Comparison of ENCODE assay signal across 5 fruit fly cellular contexts in genomic region chrX:5915752-5916493, dm6.
A peak's percentile ranks its signal among the peaks of the same experiment; 100 is the strongest.
TF ChIP-seq lines count a peak whose summit lies in the region.

No protein-coding gene starts in this region.

- peak; percentile 77 for TF ChIP-seq CTCF in whole organism, embryonic (GFP tag; optimal IDR thresholded peaks at IDR 0.05; lab: Kevin White, UChicago)

TF ChIP-seq in whole organism, adult, 20 proteins besides CTCF, POLR2A, EP300 and RAD21:
- TF ChIP-seq bab1 (GFP tag; optimal IDR thresholded peaks at IDR 0.05; lab: Kevin White, UChicago) (peak; percentile 83), CG14711 (tag; optimal IDR thresholded peaks at IDR 0.05; lab: Kevin White, UChicago) (peak; percentile 40), Mnt (GFP tag; optimal IDR thresholded peaks at IDR 0.05; lab: Kevin White, UChicago) (peak; percentile 88), cic (GFP tag; optimal IDR thresholded peaks at IDR 0.05; lab: Kevin White, UChicago) (peak; percentile 6), pad (GFP tag; optimal IDR thresholded peaks at IDR 0.05; lab: Kevin White, UChicago) (no peak), cnc (optimal IDR thresholded peaks at IDR 0.05; lab: Kevin White, UChicago) (no peak)

TF ChIP-seq in whole organism, embryonic, 481 proteins besides CTCF, POLR2A, EP300 and RAD21 (continues in another document):
- TF ChIP-seq CG1603 (tag; optimal IDR thresholded peaks at IDR 0.05; lab: Kevin White, UChicago) (no peak), amos (GFP tag; IDR thresholded peaks at IDR 0.05; lab: Robert Waterston, UW; ENCODE audit: partially characterized antibody) (peak; percentile 63; the same call in 1 of the 2 replicates), mirr (GFP tag; optimal IDR thresholded peaks at IDR 0.05; lab: Kevin White, UChicago) (no peak), Vsx1 (GFP tag; optimal IDR thresholded peaks at IDR 0.05; lab: Kevin White, UChicago) (peak; percentile 72), nerfin-2 (GFP tag; IDR thresholded peaks at IDR 0.05; lab: Robert Waterston, UW; ENCODE audit: partially characterized antibody) (0 out of 2 replicates have a peak, but pooled peaks have one; percentile 24), Nf-YC (tag; optimal IDR thresholded peaks at IDR 0.05; lab: Kevin White, UChicago) (no peak), CG4854 (GFP tag; optimal IDR thresholded peaks at IDR 0.05; lab: Kevin White, UChicago) (no peak), pita (GFP tag; optimal IDR thresholded peaks at IDR 0.05; lab: Kevin White, UChicago) (peak; percentile 33), CG30403 (GFP tag; optimal IDR thresholded peaks at IDR 0.05; lab: Kevin White, UChicago) (no peak), Nf-YA (GFP tag; IDR thresholded peaks at IDR 0.05; lab: Robert Waterston, UW) (no peak), dm (GFP tag; optimal IDR thresholded peaks at IDR 0.05; lab: Kevin White, UChicago) (no peak), Scr (GFP tag; IDR thresholded peaks at IDR 0.05; lab: Robert Waterston, UW; ENCODE audit: partially characterized antibody) (0 out of 2 replicates have a peak, but pooled peaks have one; percentile 21), ewg (GFP tag; optimal IDR thresholded peaks at IDR 0.05; lab: Kevin White, UChicago) (no peak), Ravus (GFP tag; IDR thresholded peaks at IDR 0.05; lab: Robert Waterston, UW) (no peak), zf30C (GFP tag; optimal IDR thresholded peaks at IDR 0.05; lab: Kevin White, UChicago) (no peak), Lpt (GFP tag; optimal IDR thresholded peaks at IDR 0.05; lab: Kevin White, UChicago) (no peak), mam (GFP tag; optimal IDR thresholded peaks at IDR 0.05; lab: Kevin White, UChicago) (no peak), Stat92E (GFP tag; optimal IDR thresholded peaks at IDR 0.05; lab: Kevin White, UChicago) (no peak), Doc2 (GFP tag; IDR thresholded peaks at IDR 0.05; lab: Robert Waterston, UW) (no peak), sens (GFP tag; lab: Kevin White, UChicago) (peak; percentile 11), CG10543 (GFP tag; optimal IDR thresholded peaks at IDR 0.05; lab: Kevin White, UChicago) (no peak)

TF ChIP-seq in whole organism, prepupa, 60 proteins besides CTCF, POLR2A, EP300 and RAD21 (continues in another document):
- TF ChIP-seq CG6792 (GFP tag; optimal IDR thresholded peaks at IDR 0.05; lab: Kevin White, UChicago) (peak; percentile 8), CG6163 (GFP tag; IDR thresholded peaks at IDR 0.05; lab: Robert Waterston, UW) (no peak), acj6 (GFP tag; optimal IDR thresholded peaks at IDR 0.05; lab: Kevin White, UChicago) (peak; percentile 13), Eip93F (GFP tag; optimal IDR thresholded peaks at IDR 0.05; lab: Kevin White, UChicago) (no peak), Ets96B (tag; optimal IDR thresholded peaks at IDR 0.05; lab: Kevin White, UChicago) (no peak), CG10631 (GFP tag; optimal IDR thresholded peaks at IDR 0.05; lab: Kevin White, UChicago) (peak; percentile 22), CG3919 (GFP tag; optimal IDR thresholded peaks at IDR 0.05; lab: Kevin White, UChicago) (peak; percentile 18), CG6808 (GFP tag; optimal IDR thresholded peaks at IDR 0.05; lab: Kevin White, UChicago) (peak; percentile 3), lz (GFP tag; optimal IDR thresholded peaks at IDR 0.05; lab: Kevin White, UChicago) (no peak), svp (GFP tag; lab: Kevin White, UChicago) (no peak), esn (GFP tag; optimal IDR thresholded peaks at IDR 0.05; lab: Kevin White, UChicago) (peak; percentile 13), Sox15 (GFP tag; optimal IDR thresholded peaks at IDR 0.05; lab: Kevin White, UChicago) (no peak), spab (GFP tag; optimal IDR thresholded peaks at IDR 0.05; lab: Kevin White, UChicago) (no peak), CG8632 (GFP tag; optimal IDR thresholded peaks at IDR 0.05; lab: Kevin White, UChicago) (peak; percentile 15), Hr4 (GFP tag; optimal IDR thresholded peaks at IDR 0.05; lab: Kevin White, UChicago) (no peak), dac (GFP tag; optimal IDR thresholded peaks at IDR 0.05; lab: Kevin White, UChicago) (no peak), fkh (GFP tag; optimal IDR thresholded peaks at IDR 0.05; lab: Kevin White, UChicago) (no peak), ss (GFP tag; optimal IDR thresholded peaks at IDR 0.05; lab: Kevin White, UChicago) (peak in 1 of 2 experiments; percentile 40), CG7368 (GFP tag; optimal IDR thresholded peaks at IDR 0.05; lab: Kevin White, UChicago) (no peak), Gug (GFP tag; IDR thresholded peaks at IDR 0.05; lab: Robert Waterston, UW) (no peak), CG6854 (GFP tag; optimal IDR thresholded peaks at IDR 0.05; lab: Kevin White, UChicago) (no peak), net (GFP tag; optimal IDR thresholded peaks at IDR 0.05; lab: Kevin White, UChicago) (peak; percentile 40), CG4318 (GFP tag; optimal IDR thresholded peaks at IDR 0.05; lab: Kevin White, UChicago) (no peak)

TF ChIP-seq in whole organism, pupa, 21 proteins besides CTCF, POLR2A, EP300 and RAD21:
- TF ChIP-seq Pif1B (GFP tag; optimal IDR thresholded peaks at IDR 0.05; lab: Kevin White, UChicago) (no peak), CG13204 (GFP tag; optimal IDR thresholded peaks at IDR 0.05; lab: Kevin White, UChicago) (no peak), CG32121 (GFP tag; IDR thresholded peaks at IDR 0.05; lab: Robert Waterston, UW) (0 out of 2 replicates have a peak, but pooled peaks have one; percentile 7), CG34367 (tag; optimal IDR thresholded peaks at IDR 0.05; lab: Kevin White, UChicago) (peak; percentile 5), Ets98B (GFP tag; IDR thresholded peaks at IDR 0.05; lab: Robert Waterston, UW) (peak; percentile 30; the same call in 1 of the 2 replicates), EcR (GFP tag; optimal IDR thresholded peaks at IDR 0.05; lab: Kevin White, UChicago) (no peak), D1 (tag; optimal IDR thresholded peaks at IDR 0.05; lab: Kevin White, UChicago) (no peak), gl (tag; optimal IDR thresholded peaks at IDR 0.05; lab: Kevin White, UChicago) (no peak), CG17806 (tag; optimal IDR thresholded peaks at IDR 0.05; lab: Kevin White, UChicago) (no peak), Pif1A (GFP tag; optimal IDR thresholded peaks at IDR 0.05; lab: Kevin White, UChicago) (no peak), fd96Ca (GFP tag; IDR thresholded peaks at IDR 0.05; lab: Robert Waterston, UW) (0 out of 3 replicates have a peak, but pooled peaks have one; percentile 51), CG12605 (GFP tag; IDR thresholded peaks at IDR 0.05; lab: Robert Waterston, UW) (no peak), Snoo (tag; optimal IDR thresholded peaks at IDR 0.05; lab: Kevin White, UChicago) (no peak), rn (GFP tag; IDR thresholded peaks at IDR 0.05; lab: Robert Waterston, UW) (no peak), CG8159 (tag; optimal IDR thresholded peaks at IDR 0.05; lab: Kevin White, UChicago) (peak; percentile 2), CG4496 (GFP tag; IDR thresholded peaks at IDR 0.05; lab: Robert Waterston, UW) (0 out of 3 replicates have a peak, but pooled peaks have one; percentile 4), CG14655 (GFP tag; optimal IDR thresholded peaks at IDR 0.05; lab: Kevin White, UChicago) (no peak), CG10348 (GFP tag; IDR thresholded peaks at IDR 0.05; lab: Robert Waterston, UW) (no peak), CG15710 (tag; optimal IDR thresholded peaks at IDR 0.05; lab: Kevin White, UChicago) (no peak), CG8301 (tag; optimal IDR thresholded peaks at IDR 0.05; lab: Kevin White, UChicago) (no peak), CG9948 (tag; optimal IDR thresholded peaks at IDR 0.05; lab: Kevin White, UChicago) (no peak)

TF ChIP-seq in whole organism, wandering third instar larva, 38 proteins besides CTCF, POLR2A, EP300 and RAD21:
- peak in 1 of 2 experiments; percentile 5 for TF ChIP-seq foxo (GFP tag; optimal IDR thresholded peaks at IDR 0.05; lab: Kevin White, UChicago)
- peak; percentile 26 for TF ChIP-seq OdsH (GFP tag; optimal IDR thresholded peaks at IDR 0.05; lab: Kevin White, UChicago)
- no peak for TF ChIP-seq Abd-B (GFP tag; optimal IDR thresholded peaks at IDR 0.05; lab: Kevin White, UChicago)
- TF ChIP-seq Dif (GFP tag; optimal IDR thresholded peaks at IDR 0.05; lab: Kevin White, UChicago; ENCODE audit: partially characterized antibody): peak; percentile 44
- no peak for TF ChIP-seq Hr83 (GFP tag; optimal IDR thresholded peaks at IDR 0.05; lab: Kevin White, UChicago; ENCODE audit: poor library complexity, severe bottlenecking)
- TF ChIP-seq usp (GFP tag; optimal IDR thresholded peaks at IDR 0.05; lab: Kevin White, UChicago): no peak
- no peak for TF ChIP-seq fru (GFP tag; optimal IDR thresholded peaks at IDR 0.05; lab: Kevin White, UChicago)
- no peak for TF ChIP-seq dmrt93B (GFP tag; optimal IDR thresholded peaks at IDR 0.05; lab: Kevin White, UChicago)
- no peak for TF ChIP-seq N (GFP tag; optimal IDR thresholded peaks at IDR 0.05; lab: Kevin White, UChicago)
- TF ChIP-seq Mio (GFP tag; optimal IDR thresholded peaks at IDR 0.05; lab: Kevin White, UChicago): no peak
- TF ChIP-seq sv (GFP tag; optimal IDR thresholded peaks at IDR 0.05; lab: Kevin White, UChicago): no peak
- TF ChIP-seq dl (GFP tag; optimal IDR thresholded peaks at IDR 0.05; lab: Kevin White, UChicago; ENCODE audit: insufficient read depth in 1 of 2, partially characterized antibody in 2 of 2): peak in 1 of 2 experiments; percentile 27
- TF ChIP-seq Hnf4 (GFP tag; optimal IDR thresholded peaks at IDR 0.05; lab: Kevin White, UChicago): no peak
- TF ChIP-seq brk (GFP tag; optimal IDR thresholded peaks at IDR 0.05; lab: Kevin White, UChicago): no peak
- no peak for TF ChIP-seq rgr (GFP tag; optimal IDR thresholded peaks at IDR 0.05; lab: Kevin White, UChicago)
- TF ChIP-seq br (GFP tag; optimal IDR thresholded peaks at IDR 0.05; lab: Kevin White, UChicago): no peak
- TF ChIP-seq HLH106 (tag; optimal IDR thresholded peaks at IDR 0.05; lab: Kevin White, UChicago): peak; percentile 14
- peak; percentile 39 for TF ChIP-seq Sp1 (GFP tag; optimal IDR thresholded peaks at IDR 0.05; lab: Kevin White, UChicago)
- no peak for TF ChIP-seq pan (optimal IDR thresholded peaks at IDR 0.05; lab: Kevin White, UChicago)
- TF ChIP-seq CG32264 (GFP tag; optimal IDR thresholded peaks at IDR 0.05; lab: Kevin White, UChicago): no peak
- no peak for TF ChIP-seq tai (GFP tag; optimal IDR thresholded peaks at IDR 0.05; lab: Kevin White, UChicago)
- no peak for TF ChIP-seq h (GFP tag; optimal IDR thresholded peaks at IDR 0.05; lab: Kevin White, UChicago)
- TF ChIP-seq Rel (GFP tag; optimal IDR thresholded peaks at IDR 0.05; lab: Kevin White, UChicago): no peak
- TF ChIP-seq Rel (tag; optimal IDR thresholded peaks at IDR 0.05; lab: Kevin White, UChicago): peak; percentile 98
